Fruit fly (Drosophila melanogaster) whole organism, embryonic: Measurements from ENCODE around the gene ClC-c.
A peak's percentile ranks its signal among the peaks of the same experiment; 100 is the strongest.

ENCODE experiments used
- CG10274 ChIP-seq: fragments of 200-800 bp; sonication (Bioruptor generic); optimal IDR thresholded peaks from 3 replicates; lab custom pipeline; 2017; ENCODE audit warnings: missing biosample characterization, mild to moderate bottlenecking, missing genetic modification characterization
- CG10979 ChIP-seq: fragments of 200-800 bp; sonication (Bioruptor generic); optimal IDR thresholded peaks from 2 replicates; lab custom pipeline; 2018; ENCODE audit warnings: missing biosample characterization, mild to moderate bottlenecking, missing genetic modification characterization, moderate library complexity
- CG11456 ChIP-seq: fragments of 200-800 bp; sonication (Bioruptor generic); IDR thresholded peaks from 3 replicates; pipeline ENCODE4 v1.3.6; 2022; ENCODE audit warnings: missing biosample characterization, missing genetic modification characterization
- CG11695 ChIP-seq: fragments of 200-800 bp; sonication (Bioruptor generic); IDR thresholded peaks from 3 replicates; pipeline ENCODE4 v1.3.6; 2022; ENCODE audit warnings: missing biosample characterization, missing genetic modification characterization
- CG14014 ChIP-seq: fragments of 200-800 bp; sonication (Bioruptor generic); IDR thresholded peaks from 2 replicates; pipeline ENCODE4 v1.3.6; 2022; ENCODE audit warnings: missing biosample characterization, missing genetic modification characterization
- CG14441 ChIP-seq: fragments of 200-800 bp; sonication (Bioruptor generic); IDR thresholded peaks from 2 replicates; pipeline ENCODE4 v1.3.6; 2022; ENCODE audit warnings: missing biosample characterization, missing genetic modification characterization
- CG14860 ChIP-seq: fragments of 200-800 bp; sonication (Bioruptor generic); IDR thresholded peaks from 3 replicates; pipeline ENCODE4 v1.3.6; 2022; ENCODE audit warnings: missing biosample characterization, missing genetic modification characterization; ENCODE audit not compliant: partially characterized antibody
- CG15696 ChIP-seq: fragments of 200-800 bp; sonication (Bioruptor generic); optimal IDR thresholded peaks from 2 replicates; lab custom pipeline; 2019; ENCODE audit warnings: missing biosample characterization, mild to moderate bottlenecking, missing genetic modification characterization, moderate library complexity
- CG1647 ChIP-seq: fragments of 200-800 bp; sonication (Bioruptor generic); optimal IDR thresholded peaks from 3 replicates; lab custom pipeline; 2016; ENCODE audit warnings: missing biosample characterization, missing genetic modification characterization
- CG1792 ChIP-seq: fragments of 200-800 bp; sonication (Bioruptor generic); optimal IDR thresholded peaks from 2 replicates; lab custom pipeline; 2016; ENCODE audit warnings: missing biosample characterization, missing genetic modification characterization
- CG18011 ChIP-seq: fragments of 200-800 bp; sonication (Bioruptor generic); optimal IDR thresholded peaks from 2 replicates; lab custom pipeline; 2017; ENCODE audit warnings: missing biosample characterization, missing genetic modification characterization, mild to moderate bottlenecking, moderate library complexity, missing genotype
- CG2875 ChIP-seq: fragments of 200-800 bp; sonication (Bioruptor generic); optimal IDR thresholded peaks from 2 replicates; lab custom pipeline; 2017; ENCODE audit warnings: missing biosample characterization, mild to moderate bottlenecking, missing genetic modification characterization, missing genetic modification reagents
- CG30020 ChIP-seq: fragments of 200-800 bp; optimal IDR thresholded peaks from 2 replicates; lab custom pipeline; 2019; ENCODE audit warnings: missing biosample characterization, mild to moderate bottlenecking, missing genetic modification characterization, moderate library complexity
- CG34224 ChIP-seq: fragments of 200-800 bp; sonication (Bioruptor generic); IDR thresholded peaks from 3 replicates; pipeline ENCODE4 v1.3.6; 2022; ENCODE audit warnings: missing biosample characterization, missing genetic modification characterization; ENCODE audit not compliant: partially characterized antibody
- CG7839 ChIP-seq: fragments of 200-800 bp; sonication (Bioruptor generic); optimal IDR thresholded peaks from 3 replicates; lab custom pipeline; 2018; ENCODE audit warnings: missing biosample characterization, mild to moderate bottlenecking, missing genetic modification characterization, moderate library complexity
- CG9215 ChIP-seq: fragments of 200-800 bp; sonication (Bioruptor generic); IDR thresholded peaks from 2 replicates; pipeline ENCODE4 v1.3.6; 2022; ENCODE audit warnings: missing biosample characterization, missing genetic modification characterization
- Chrac-16 ChIP-seq: fragments of 200-800 bp; sonication (Bioruptor generic); optimal IDR thresholded peaks from 3 replicates; lab custom pipeline; 2016; ENCODE audit warnings: missing biosample characterization, missing genetic modification characterization
- Dfd ChIP-seq, 2 experiments: fragments of >200 bp; optimal IDR thresholded peaks; 2 replicates each; lab custom pipeline; 2017; ENCODE audit warnings: missing biosample characterization in 2 of 2, missing genetic modification characterization in 2 of 2
- Dip3 ChIP-seq: fragments of 200-800 bp; sonication (Bioruptor generic); optimal IDR thresholded peaks from 3 replicates; lab custom pipeline; 2016; ENCODE audit warnings: missing biosample characterization, missing genetic modification characterization
- Doc3 ChIP-seq: fragments of 200-800 bp; sonication (Bioruptor generic); IDR thresholded peaks from 3 replicates; pipeline ENCODE4 v1.3.6; 2022; ENCODE audit warnings: missing biosample characterization, missing genetic modification characterization; ENCODE audit not compliant: partially characterized antibody
- Gsc ChIP-seq: fragments of 200-800 bp; sonication (Bioruptor generic); IDR thresholded peaks from 2 replicates; pipeline ENCODE4 v1.3.6; 2022; ENCODE audit warnings: missing biosample characterization, missing genetic modification characterization
- Nf-YC ChIP-seq: fragments of 200-800 bp; optimal IDR thresholded peaks from 3 replicates; lab custom pipeline; 2019; ENCODE audit warnings: missing biosample characterization, mild to moderate bottlenecking, missing genetic modification characterization, moderate library complexity
- NfI ChIP-seq: fragments of 200-800 bp; sonication (Bioruptor generic); optimal IDR thresholded peaks from 3 replicates; lab custom pipeline; 2018; ENCODE audit warnings: missing biosample characterization, mild to moderate bottlenecking, missing genetic modification characterization, moderate library complexity
- Opbp ChIP-seq: fragments of 200-800 bp; sonication (Bioruptor generic); IDR thresholded peaks from 3 replicates; pipeline ENCODE4 v1.3.6; 2022; ENCODE audit warnings: missing biosample characterization, missing genetic modification characterization; ENCODE audit not compliant: partially characterized antibody
- PHDP ChIP-seq: fragments of 200-800 bp; sonication (Bioruptor generic); optimal IDR thresholded peaks from 3 replicates; lab custom pipeline; 2018; ENCODE audit warnings: missing biosample characterization, mild to moderate bottlenecking, missing genetic modification characterization, moderate library complexity
- Poxn ChIP-seq: fragments of 200-800 bp; sonication (Bioruptor generic); IDR thresholded peaks from 2 replicates; pipeline ENCODE4 v1.3.6; 2022; ENCODE audit warnings: missing biosample characterization, missing genetic modification characterization
- Rx ChIP-seq: fragments of 200-800 bp; sonication (Bioruptor generic); IDR thresholded peaks from 2 replicates; pipeline ENCODE4 v1.3.6; 2022; ENCODE audit warnings: missing biosample characterization, missing genetic modification characterization
- Vsx1 ChIP-seq: fragments of 200-800 bp; sonication (Bioruptor generic); optimal IDR thresholded peaks from 2 replicates; lab custom pipeline; 2017; ENCODE audit warnings: missing biosample characterization, mild to moderate bottlenecking, missing genetic modification characterization, missing genetic modification reagents
- ab ChIP-seq: fragments of 200-800 bp; sonication (Bioruptor generic); optimal IDR thresholded peaks from 2 replicates; lab custom pipeline; 2016; ENCODE audit warnings: missing biosample characterization, missing genetic modification characterization
- bbx ChIP-seq: fragments of 200-800 bp; sonication (Bioruptor generic); IDR thresholded peaks from 2 replicates; pipeline ENCODE4 v1.3.6; 2022; ENCODE audit warnings: missing biosample characterization, missing genetic modification characterization; ENCODE audit not compliant: partially characterized antibody
- cad ChIP-seq: fragments of >200 bp; optimal IDR thresholded peaks from 2 replicates; lab custom pipeline; 2017; ENCODE audit warnings: missing biosample characterization, missing genetic modification characterization
- crp ChIP-seq, 2 experiments: fragments of 200-800 bp; sonication (Bioruptor generic); optimal IDR thresholded peaks; 2 replicates in 1 of 2; 3 replicates in 1 of 2; lab custom pipeline; 2017; ENCODE audit warnings: missing biosample characterization in 2 of 2, missing genetic modification characterization in 2 of 2, mild to moderate bottlenecking in 1 of 2, moderate library complexity in 1 of 2
- dimm ChIP-seq: fragments of 200-800 bp; sonication (Bioruptor generic); IDR thresholded peaks from 2 replicates; pipeline ENCODE4 v1.3.6; 2022; ENCODE audit warnings: missing biosample characterization, missing genetic modification characterization
- ewg ChIP-seq: fragments of 200-800 bp; sonication (Bioruptor generic); optimal IDR thresholded peaks from 3 replicates; lab custom pipeline; 2017; ENCODE audit warnings: mild to moderate bottlenecking, missing biosample characterization, missing genetic modification reagents, missing genetic modification characterization
- gem ChIP-seq: fragments of 200-800 bp; sonication (Bioruptor generic); optimal IDR thresholded peaks from 2 replicates; lab custom pipeline; 2019; ENCODE audit warnings: missing biosample characterization, mild to moderate bottlenecking, missing genetic modification characterization, moderate library complexity
- hbn ChIP-seq: fragments of 200-800 bp; sonication (Bioruptor generic); IDR thresholded peaks from 2 replicates; pipeline ENCODE4 v1.3.6; 2022; ENCODE audit warnings: missing biosample characterization, missing genetic modification characterization; ENCODE audit not compliant: partially characterized antibody
- kni ChIP-seq: fragments of 200-800 bp; sonication (Bioruptor generic); optimal IDR thresholded peaks from 3 replicates; lab custom pipeline; 2017; ENCODE audit warnings: mild to moderate bottlenecking, missing biosample characterization, missing genetic modification reagents, missing genetic modification characterization
- knrl ChIP-seq: fragments of 200-800 bp; sonication (Bioruptor generic); IDR thresholded peaks from 3 replicates; pipeline ENCODE4 v1.3.6; 2022; ENCODE audit warnings: missing biosample characterization, missing genetic modification characterization; ENCODE audit not compliant: partially characterized antibody
- luna ChIP-seq: fragments of 200-800 bp; sonication (Bioruptor generic); optimal IDR thresholded peaks from 2 replicates; lab custom pipeline; 2016; ENCODE audit warnings: missing biosample characterization, missing genetic modification characterization
- nau ChIP-seq: fragments of 200-800 bp; sonication (Bioruptor generic); optimal IDR thresholded peaks from 3 replicates; lab custom pipeline; 2017; ENCODE audit warnings: missing biosample characterization, mild to moderate bottlenecking, missing genetic modification characterization, missing genetic modification reagents
- p53 ChIP-seq: fragments of 200-800 bp; sonication (Bioruptor generic); optimal IDR thresholded peaks from 2 replicates; lab custom pipeline; 2016; ENCODE audit warnings: missing biosample characterization, missing genetic modification characterization
- schlank ChIP-seq: fragments of 200-800 bp; sonication (Bioruptor generic); optimal IDR thresholded peaks from 2 replicates; lab custom pipeline; 2018; ENCODE audit warnings: missing biosample characterization, mild to moderate bottlenecking, missing genetic modification characterization
- seq ChIP-seq: fragments of 200-800 bp; sonication (Bioruptor generic); IDR thresholded peaks from 2 replicates; pipeline ENCODE4 v1.3.6; 2022; ENCODE audit warnings: missing biosample characterization, missing genetic modification characterization
- sqz ChIP-seq: fragments of 200-800 bp; sonication (Bioruptor generic); optimal IDR thresholded peaks from 3 replicates; lab custom pipeline; 2018; ENCODE audit warnings: missing biosample characterization, mild to moderate bottlenecking, missing genetic modification characterization
- ssp ChIP-seq: fragments of 200-800 bp; sonication (Bioruptor generic); IDR thresholded peaks from 2 replicates; pipeline ENCODE4 v1.3.6; 2022; ENCODE audit warnings: missing biosample characterization, missing genetic modification characterization
- tin ChIP-seq: fragments of 200-800 bp; sonication (Bioruptor generic); optimal IDR thresholded peaks from 3 replicates; lab custom pipeline; 2016; ENCODE audit warnings: missing biosample characterization, missing genetic modification characterization
- twi ChIP-seq: fragments of 200-800 bp; optimal IDR thresholded peaks from 2 replicates; lab custom pipeline; 2019; ENCODE audit warnings: missing biosample characterization, mild to moderate bottlenecking, missing genetic modification characterization, moderate library complexity
- wor ChIP-seq: fragments of 200-800 bp; sonication (Bioruptor generic); IDR thresholded peaks from 2 replicates; pipeline ENCODE4 v1.3.6; 2022; ENCODE audit warnings: missing biosample characterization, missing genetic modification characterization
- zf30C ChIP-seq: fragments of 200-800 bp; sonication (Bioruptor generic); optimal IDR thresholded peaks from 3 replicates; lab custom pipeline; 2018; ENCODE audit warnings: missing biosample characterization, mild to moderate bottlenecking, missing genetic modification characterization
- zfh1 ChIP-seq: fragments of 200-800 bp; sonication (Bioruptor generic); IDR thresholded peaks from 3 replicates; pipeline ENCODE4 v1.3.6; 2022; ENCODE audit warnings: missing biosample characterization, missing genetic modification characterization

Gene ClC-c

dm6 chr3L:16128481-16128972, 38.3 kb downstream of the ClC-c start, which contains the start of gene Pgm1 (continued):
- TF ChIP-seq Nf-YC (tag; lab: Kevin White, UChicago) (peak; percentile 69), luna (GFP tag; lab: Kevin White, UChicago) (peak; percentile 89), nau (GFP tag; lab: Kevin White, UChicago) (no peak), Opbp (GFP tag; lab: Robert Waterston, UW) (no peak), Poxn (GFP tag; lab: Robert Waterston, UW) (no peak), zf30C (GFP tag; lab: Kevin White, UChicago) (no peak), CG15696 (tag; lab: Kevin White, UChicago) (peak; percentile 41), ssp (GFP tag; lab: Robert Waterston, UW) (no peak; the same call in 1 of the 2 replicates), CG11456 (GFP tag; lab: Robert Waterston, UW) (peak; percentile 82), CG10274 (GFP tag; lab: Kevin White, UChicago) (peak; percentile 100), CG7839 (tag; lab: Kevin White, UChicago) (peak; percentile 84), CG30020 (tag; lab: Kevin White, UChicago) (no peak), NfI (GFP tag; lab: Kevin White, UChicago) (no peak), CG14014 (GFP tag; lab: Robert Waterston, UW) (peak; percentile 76), knrl (GFP tag; lab: Robert Waterston, UW) (no peak), ewg (GFP tag; lab: Kevin White, UChicago) (peak; percentile 44), Doc3 (GFP tag; lab: Robert Waterston, UW) (no peak), CG1647 (peak; percentile 61), CG34224 (0 out of 3 replicates have a peak, but pooled peaks have one; percentile 31), CG18011 (GFP tag; lab: Kevin White, UChicago) (peak; percentile 45), bbx (peak; percentile 9; the same call in 1 of the 2 replicates), Rx (GFP tag; lab: Robert Waterston, UW) (peak; percentile 72), wor (GFP tag; lab: Robert Waterston, UW) (peak; percentile 53), sqz (no peak), Vsx1 (GFP tag; lab: Kevin White, UChicago) (peak; percentile 51), dimm (no peak), CG9215 (peak; percentile 64; the same call in 1 of the 2 replicates), Dip3 (GFP tag; lab: Kevin White, UChicago) (peak; percentile 84), CG1792 (GFP tag; lab: Kevin White, UChicago) (peak; percentile 83), CG14860 (GFP tag; lab: Robert Waterston, UW) (no peak), hbn (GFP tag; lab: Robert Waterston, UW) (no peak), schlank (tag; lab: Kevin White, UChicago) (peak; percentile 81), crp (GFP tag; optimal IDR thresholded peaks at IDR 0.05; lab: Kevin White, UChicago) (peak in 1 of 2 experiments; percentile 63), CG11695 (GFP tag; lab: Robert Waterston, UW) (peak; percentile 68), p53 (peak; percentile 89), CG14441 (GFP tag; lab: Robert Waterston, UW) (peak; percentile 78), Chrac-16 (GFP tag; lab: Kevin White, UChicago) (peak; percentile 81), seq (GFP tag; lab: Robert Waterston, UW) (peak; percentile 70), PHDP (peak; percentile 86), tin (peak; percentile 70), kni (GFP tag; lab: Kevin White, UChicago) (no peak), Gsc (GFP tag; lab: Robert Waterston, UW) (peak; percentile 54; the same call in 1 of the 2 replicates), cad (GFP tag; lab: Kevin White, UChicago) (no peak), zfh1 (peak; percentile 77), ab (peak; percentile 79), CG2875 (GFP tag; lab: Kevin White, UChicago) (peak; percentile 69), gem (tag; lab: Kevin White, UChicago) (no peak), twi (no peak), CG10979 (peak; percentile 79), Dfd (GFP tag; optimal IDR thresholded peaks at IDR 0.05; lab: Kevin White, UChicago) (no peak)
